Worm (Caenorhabditis elegans) whole organism, young adult: ENCODE results near the gene fbxa-141.

Experiments used
- B0035.1 ChIP-seq: sonication (generic microtip); optimal IDR thresholded peaks from 2 replicates; lab custom pipeline; 2016; ENCODE audit warnings: missing genetic modification characterization, mild to moderate bottlenecking, missing compliant biosample characterization, missing genotype, missing genetic modification reagents
- B0336.3 ChIP-seq: fragments of 200-800 bp; sonication (Bioruptor generic); IDR thresholded peaks from 2 replicates; pipeline ENCODE4 v1.3.6; 2022; ENCODE audit warnings: missing genetic modification characterization, missing compliant biosample characterization
- F22D6.2 ChIP-seq: sonication (generic microtip); optimal IDR thresholded peaks from 2 replicates; lab custom pipeline; 2016; ENCODE audit warnings: mild to moderate bottlenecking, missing genetic modification characterization, missing compliant biosample characterization
- F52B5.7 ChIP-seq: sonication (generic microtip); optimal IDR thresholded peaks from 2 replicates; lab custom pipeline; 2016; ENCODE audit warnings: mild to moderate bottlenecking, missing genetic modification characterization, missing compliant biosample characterization
- F55B11.4 ChIP-seq: sonication (generic microtip); optimal IDR thresholded peaks from 2 replicates; lab custom pipeline; 2016; ENCODE audit warnings: missing compliant biosample characterization, missing genetic modification characterization, borderline replicate concordance; ENCODE audit not compliant: insufficient read depth
- F57A8.1 ChIP-seq: fragments of 200-800 bp; sonication (Bioruptor generic); optimal IDR thresholded peaks from 2 replicates; lab custom pipeline; 2018; ENCODE audit warnings: mild to moderate bottlenecking, missing genetic modification characterization, moderate library complexity, missing compliant biosample characterization
- Y53F4B.3 ChIP-seq: fragments of 200-800 bp; sonication (Bioruptor generic); IDR thresholded peaks from 2 replicates; pipeline ENCODE4 v1.3.6; 2022; ENCODE audit warnings: missing genetic modification reagents, missing genetic modification characterization, missing compliant biosample characterization
- Y67H2A.10 ChIP-seq: fragments of 200-800 bp; sonication (Bioruptor generic); conservative IDR thresholded peaks from 2 replicates; pipeline ENCODE4 v1.3.6; 2022; ENCODE audit warnings: missing genetic modification reagents, missing genetic modification characterization, missing compliant biosample characterization
- Y79H2A.3 ChIP-seq: fragments of 200-800 bp; sonication (Bioruptor generic); conservative IDR thresholded peaks from 2 replicates; pipeline ENCODE4 v1.3.6; 2022; ENCODE audit warnings: missing genetic modification reagents, missing genetic modification characterization, missing compliant biosample characterization
- ZK185.1 ChIP-seq: sonication (generic microtip); optimal IDR thresholded peaks from 2 replicates; lab custom pipeline; 2016; ENCODE audit warnings: mild to moderate bottlenecking, missing genetic modification characterization, missing compliant biosample characterization; ENCODE audit not compliant: poor library complexity, severe bottlenecking
- aptf-2 ChIP-seq: fragments of 200-800 bp; sonication (Bioruptor generic); conservative IDR thresholded peaks from 2 replicates; pipeline ENCODE4 v1.3.6; 2022; ENCODE audit warnings: missing genetic modification reagents, missing genetic modification characterization, missing compliant biosample characterization
- aptf-3 ChIP-seq: fragments of 200-800 bp; sonication (Bioruptor generic); IDR thresholded peaks from 2 replicates; pipeline ENCODE4 v1.3.6; 2022; ENCODE audit warnings: missing genetic modification characterization, missing compliant biosample characterization
- atf-7 ChIP-seq: sonication (generic microtip); optimal IDR thresholded peaks from 2 replicates; lab custom pipeline; 2017; ENCODE audit warnings: mild to moderate bottlenecking, missing genetic modification characterization, missing compliant biosample characterization
- athp-1 ChIP-seq: sonication (generic microtip); optimal IDR thresholded peaks from 2 replicates; lab custom pipeline; 2017; ENCODE audit warnings: mild to moderate bottlenecking, missing genetic modification characterization, missing compliant biosample characterization
- attf-6 ChIP-seq: fragments of 200-800 bp; sonication (Bioruptor generic); IDR thresholded peaks from 2 replicates; pipeline ENCODE4 v1.3.6; 2022; ENCODE audit warnings: missing genetic modification reagents, missing genetic modification characterization, missing compliant biosample characterization
- bed-1 ChIP-seq: fragments of 200-800 bp; sonication (Bioruptor generic); IDR thresholded peaks from 2 replicates; pipeline ENCODE4 v1.3.6; 2022; ENCODE audit warnings: missing genetic modification reagents, missing genetic modification characterization, missing compliant biosample characterization
- ceh-100 ChIP-seq: fragments of 200-800 bp; sonication (Bioruptor generic); IDR thresholded peaks from 2 replicates; pipeline ENCODE4 v1.3.6; 2022; ENCODE audit warnings: missing genetic modification reagents, missing genetic modification characterization, missing compliant biosample characterization
- ceh-40 ChIP-seq: fragments of 200-800 bp; sonication (Bioruptor generic); IDR thresholded peaks from 2 replicates; pipeline ENCODE4 v1.3.6; 2022; ENCODE audit warnings: missing genetic modification characterization, missing compliant biosample characterization
- chd-7 ChIP-seq: sonication (generic microtip); optimal IDR thresholded peaks from 2 replicates; lab custom pipeline; 2016; ENCODE audit warnings: mild to moderate bottlenecking, missing genetic modification characterization, moderate library complexity, missing compliant biosample characterization
- efl-1 ChIP-seq: fragments of 150-350 bp; optimal IDR thresholded peaks from 2 replicates; lab custom pipeline; 2014; ENCODE audit warnings: missing biosample characterization, missing genetic modification reagents, missing genetic modification characterization
- ekl-4 ChIP-seq: fragments of 200-800 bp; sonication (Bioruptor generic); IDR thresholded peaks from 2 replicates; pipeline ENCODE4 v1.3.6; 2022; ENCODE audit warnings: missing genetic modification reagents, missing genetic modification characterization, missing compliant biosample characterization
- gei-17 ChIP-seq: fragments of 200-800 bp; sonication (Bioruptor generic); optimal IDR thresholded peaks from 2 replicates; lab custom pipeline; 2018; ENCODE audit warnings: mild to moderate bottlenecking, missing genetic modification characterization, missing compliant biosample characterization
- hmg-20 ChIP-seq: fragments of 200-800 bp; sonication (Bioruptor generic); IDR thresholded peaks from 2 replicates; pipeline ENCODE4 v1.3.6; 2022; ENCODE audit warnings: missing genetic modification reagents, missing genetic modification characterization, missing compliant biosample characterization
- hsf-1 ChIP-seq: fragments of 200-800 bp; sonication (Bioruptor generic); IDR thresholded peaks from 2 replicates; pipeline ENCODE4 v1.3.6; 2022; ENCODE audit warnings: missing genetic modification reagents, missing genetic modification characterization, missing compliant biosample characterization
- lin-54 ChIP-seq: fragments of 200-800 bp; sonication (Bioruptor generic); optimal IDR thresholded peaks from 2 replicates; lab custom pipeline; 2018; ENCODE audit warnings: mild to moderate bottlenecking, missing genetic modification characterization, missing compliant biosample characterization
- lsy-27 ChIP-seq: sonication (generic microtip); optimal IDR thresholded peaks from 2 replicates; lab custom pipeline; 2017; ENCODE audit warnings: missing genetic modification characterization, mild to moderate bottlenecking, missing compliant biosample characterization, antibody characterized with exemption, missing genotype, borderline replicate concordance; ENCODE audit not compliant: insufficient read depth
- madf-6 ChIP-seq: fragments of 200-800 bp; sonication (Bioruptor generic); IDR thresholded peaks from 2 replicates; pipeline ENCODE4 v1.3.6; 2022; ENCODE audit warnings: missing genetic modification reagents, missing genetic modification characterization, missing compliant biosample characterization
- mcd-1 ChIP-seq: fragments of 200-800 bp; sonication (Bioruptor generic); IDR thresholded peaks from 2 replicates; pipeline ENCODE4 v1.3.6; 2022; ENCODE audit warnings: missing genetic modification reagents, missing genetic modification characterization, missing compliant biosample characterization
- mxl-1 ChIP-seq: sonication (generic microtip); optimal IDR thresholded peaks from 2 replicates; lab custom pipeline; 2016; ENCODE audit warnings: missing genetic modification characterization, missing compliant biosample characterization
- nhr-179 ChIP-seq: sonication (generic microtip); optimal IDR thresholded peaks from 2 replicates; lab custom pipeline; 2016; ENCODE audit warnings: mild to moderate bottlenecking, missing genetic modification characterization, missing compliant biosample characterization
- nhr-80 ChIP-seq: sonication (generic microtip); optimal IDR thresholded peaks from 2 replicates; lab custom pipeline; 2016; ENCODE audit warnings: missing genetic modification characterization, missing compliant biosample characterization
- rcor-1 ChIP-seq: fragments of 200-800 bp; sonication (Bioruptor generic); IDR thresholded peaks from 2 replicates; pipeline ENCODE4 v1.3.6; 2022; ENCODE audit warnings: missing genetic modification reagents, missing genetic modification characterization, missing compliant biosample characterization
- rec-8 ChIP-seq, 2 experiments: sonication (generic microtip); optimal IDR thresholded peaks; 2 replicates each; lab custom pipeline; 2016; ENCODE audit warnings: mild to moderate bottlenecking in 2 of 2, missing genetic modification characterization in 2 of 2, missing genetic modification reagents in 2 of 2, missing genotype in 2 of 2, missing biosample characterization in 1 of 2, missing compliant biosample characterization in 1 of 2, moderate library complexity in 1 of 2
- sdz-38 ChIP-seq: sonication (generic microtip); optimal IDR thresholded peaks from 2 replicates; lab custom pipeline; 2016; ENCODE audit warnings: missing genotype, missing genetic modification characterization, missing compliant biosample characterization
- snpc-1.1 ChIP-seq: sonication (generic microtip); optimal IDR thresholded peaks from 2 replicates; lab custom pipeline; 2017; ENCODE audit warnings: missing genetic modification characterization, mild to moderate bottlenecking, missing compliant biosample characterization, antibody characterized with exemption, moderate library complexity, missing genotype, missing genetic modification reagents; ENCODE audit not compliant: insufficient read depth
- somi-1 ChIP-seq: fragments of 200-800 bp; sonication (Bioruptor generic); optimal IDR thresholded peaks from 2 replicates; lab custom pipeline; 2018; ENCODE audit warnings: mild to moderate bottlenecking, missing genetic modification characterization, missing compliant biosample characterization
- tbx-9 ChIP-seq: sonication (generic microtip); optimal IDR thresholded peaks from 2 replicates; lab custom pipeline; 2016; ENCODE audit warnings: borderline replicate concordance, missing genetic modification characterization, inconsistent platforms, missing compliant biosample characterization
- unc-62 ChIP-seq: fragments of 150-350 bp; optimal IDR thresholded peaks from 2 replicates; lab custom pipeline; 2014; ENCODE audit warnings: missing biosample characterization, missing genetic modification reagents, missing genetic modification characterization
- xnd-1 ChIP-seq: sonication (generic microtip); optimal IDR thresholded peaks from 2 replicates; lab custom pipeline; 2016; ENCODE audit warnings: missing genotype, missing genetic modification reagents, missing genetic modification characterization, missing compliant biosample characterization
- zfh-2 ChIP-seq: fragments of 200-800 bp; sonication (Bioruptor generic); conservative IDR thresholded peaks from 2 replicates; pipeline ENCODE4 v1.3.6; 2022; ENCODE audit warnings: missing genetic modification reagents, missing genetic modification characterization, missing compliant biosample characterization
- ztf-28 ChIP-seq: fragments of 200-800 bp; sonication (Bioruptor generic); IDR thresholded peaks from 2 replicates; pipeline ENCODE4 v1.3.6; 2022; ENCODE audit warnings: missing genetic modification reagents, missing genetic modification characterization, missing compliant biosample characterization
- ztf-3 ChIP-seq: fragments of 200-800 bp; sonication (Bioruptor generic); optimal IDR thresholded peaks from 2 replicates; lab custom pipeline; 2018; ENCODE audit warnings: mild to moderate bottlenecking, missing genetic modification characterization, missing compliant biosample characterization

Gene fbxa-141

ce11 chrX:14500422-14501058 is 12.2 kb downstream of the fbxa-141 start (continued):
- TF ChIP-seq somi-1 (no peak), F55B11.4 (tag; lab: Kevin White, UChicago) (no peak), xnd-1 (tag; lab: Kevin White, UChicago) (no peak), nhr-80 (tag; lab: Kevin White, UChicago) (peak; percentile 97), ceh-100 (GFP tag; lab: Robert Waterston, UW) (no peak), hmg-20 (no peak), aptf-3 (GFP tag; lab: Robert Waterston, UW) (no peak), snpc-1.1 (tag; lab: Kevin White, UChicago) (no peak), mxl-1 (no peak), efl-1 (GFP tag; lab: Kevin White, UChicago) (no peak), B0035.1 (no peak), hsf-1 (GFP tag; lab: Robert Waterston, UW) (no peak), ztf-28 (GFP tag; lab: Robert Waterston, UW) (no peak), gei-17 (GFP tag; lab: Kevin White, UChicago) (peak; percentile 19), rcor-1 (GFP tag; lab: Robert Waterston, UW) (no peak), ZK185.1 (no peak), Y53F4B.3 (GFP tag; lab: Robert Waterston, UW) (no peak), lin-54 (GFP tag; lab: Kevin White, UChicago) (no peak), B0336.3 (GFP tag; lab: Robert Waterston, UW) (peak; percentile 51; the same call in 1 of the 2 replicates), chd-7 (peak; percentile 69), sdz-38 (tag; lab: Kevin White, UChicago) (no peak), aptf-2 (GFP tag; lab: Robert Waterston, UW) (no peak), attf-6 (GFP tag; lab: Robert Waterston, UW) (no peak), madf-6 (no peak), F22D6.2 (tag; lab: Kevin White, UChicago) (peak; percentile 24), rec-8 (tag; optimal IDR thresholded peaks at IDR 0.05; lab: Kevin White, UChicago) (no peak), athp-1 (no peak), Y67H2A.10 (GFP tag; lab: Robert Waterston, UW) (no peak), atf-7 (tag; lab: Kevin White, UChicago) (peak; percentile 92), zfh-2 (GFP tag; lab: Robert Waterston, UW) (no peak), ztf-3 (GFP tag; lab: Kevin White, UChicago) (no peak), ceh-40 (GFP tag; lab: Robert Waterston, UW) (no peak), tbx-9 (no peak), ekl-4 (GFP tag; lab: Robert Waterston, UW) (no peak), F57A8.1 (GFP tag; lab: Kevin White, UChicago) (no peak), mcd-1 (GFP tag; lab: Robert Waterston, UW) (no peak), F52B5.7 (tag; lab: Kevin White, UChicago) (no peak), bed-1 (GFP tag; lab: Robert Waterston, UW) (no peak)

DNA sequence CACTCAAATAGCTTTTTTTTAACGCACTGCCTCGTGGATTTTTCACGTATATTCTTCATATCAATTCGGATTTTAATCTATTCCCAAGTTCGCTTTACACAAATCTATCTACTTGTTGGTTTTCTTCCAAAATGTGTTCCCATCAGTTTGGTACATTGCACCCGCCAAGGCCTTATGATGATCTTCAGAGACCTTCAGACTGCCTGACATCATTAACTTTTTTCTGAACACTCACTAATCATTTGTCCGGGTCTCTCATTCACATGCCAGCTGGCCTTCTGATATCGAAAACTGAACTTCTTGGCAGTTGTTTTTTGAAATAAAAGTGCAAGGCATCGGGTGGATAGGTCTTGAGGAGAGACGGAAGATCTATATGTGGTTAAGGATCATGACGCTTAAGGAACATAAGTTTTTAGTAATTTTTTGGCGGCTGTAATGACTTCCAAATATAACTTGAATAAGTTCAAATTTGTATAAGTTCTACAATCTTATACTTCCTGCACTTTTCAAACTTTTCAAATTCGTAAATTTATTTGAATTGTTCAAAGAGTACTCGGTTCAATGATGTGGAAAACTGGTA is 12.8 kb downstream of the fbxa-141 start:
- no peak for TF ChIP-seq lsy-27 (tag; lab: Kevin White, UChicago)
- TF ChIP-seq Y79H2A.3 (GFP tag; lab: Robert Waterston, UW): no peak
- peak; percentile 17 for TF ChIP-seq unc-62 (GFP tag; lab: Kevin White, UChicago)
- no peak for TF ChIP-seq nhr-179 (tag; lab: Kevin White, UChicago)
- TF ChIP-seq, all 124 proteins: peak for 1
